Fruit fly (Drosophila melanogaster): Measurements from ENCODE around the gene CG31465.

The CG31465 gene

dm6 chr3R:21862137-21862850, 18.3 kb upstream of the CG31465 start (continued):
- TF ChIP-seq eyg (GFP tag; optimal IDR thresholded peaks at IDR 0.05) = no peak
- no peak for TF ChIP-seq lbe (GFP tag; optimal IDR thresholded peaks at IDR 0.05)
- TF ChIP-seq CG4328 (GFP tag; optimal IDR thresholded peaks at IDR 0.05) = peak; percentile 9
- no peak for TF ChIP-seq Oaz (GFP tag; IDR thresholded peaks at IDR 0.05)

dm6 chr3R:21862868-21863267, 17.7 kb upstream of the CG31465 start:
- TF ChIP-seq gsb-n (tag; optimal IDR thresholded peaks at IDR 0.05) = peak; percentile 34
- no peak for TF ChIP-seq chm (GFP tag; IDR thresholded peaks at IDR 0.05)
- TF ChIP-seq emc (GFP tag; optimal IDR thresholded peaks at IDR 0.05) = no peak
- TF ChIP-seq vvl (GFP tag; IDR thresholded peaks at IDR 0.05) = peak; percentile 36; the same call in 1 of the 2 replicates
- TF ChIP-seq CG11398 (GFP tag; optimal IDR thresholded peaks at IDR 0.05) = no peak
- TF ChIP-seq Mad (GFP tag; optimal IDR thresholded peaks at IDR 0.05) = no peak
- TF ChIP-seq CG1602 (GFP tag; optimal IDR thresholded peaks at IDR 0.05) = no peak
- no peak for TF ChIP-seq slbo (GFP tag; IDR thresholded peaks at IDR 0.05)
- no peak for TF ChIP-seq CG8765 (GFP tag; IDR thresholded peaks at IDR 0.05)
- TF ChIP-seq Eip74EF (GFP tag; optimal IDR thresholded peaks at IDR 0.05) = no peak
- TF ChIP-seq dm (GFP tag; optimal IDR thresholded peaks at IDR 0.05) = no peak
- no peak for TF ChIP-seq Trl (optimal IDR thresholded peaks at IDR 0.05)
- TF ChIP-seq Trl (GFP tag; optimal IDR thresholded peaks at IDR 0.05) = no peak
- TF ChIP-seq CG6813 (GFP tag; optimal IDR thresholded peaks at IDR 0.05) = no peak
- TF ChIP-seq sima (GFP tag; optimal IDR thresholded peaks at IDR 0.05) = no peak
- no peak for TF ChIP-seq klu (GFP tag; IDR thresholded peaks at IDR 0.05)
- peak; percentile 3 for TF ChIP-seq Sox100B (GFP tag; optimal IDR thresholded peaks at IDR 0.05)
- no peak for TF ChIP-seq Hand (GFP tag; optimal IDR thresholded peaks at IDR 0.05)
- TF ChIP-seq kah (GFP tag; optimal IDR thresholded peaks at IDR 0.05) = no peak
- peak; percentile 80 for TF ChIP-seq CG15073 (GFP tag; optimal IDR thresholded peaks at IDR 0.05)
- TF ChIP-seq tup (GFP tag; optimal IDR thresholded peaks at IDR 0.05) = no peak
- no peak for TF ChIP-seq CG9437 (GFP tag; optimal IDR thresholded peaks at IDR 0.05)
- TF ChIP-seq Sry-β (GFP tag; optimal IDR thresholded peaks at IDR 0.05) = no peak
- no peak for TF ChIP-seq lbe (GFP tag; optimal IDR thresholded peaks at IDR 0.05)
- TF ChIP-seq CG6765 (GFP tag; optimal IDR thresholded peaks at IDR 0.05) = no peak
- no peak for TF ChIP-seq sr (GFP tag; IDR thresholded peaks at IDR 0.05)
- no peak for TF ChIP-seq CG31388 (GFP tag; optimal IDR thresholded peaks at IDR 0.05)
- no peak for TF ChIP-seq CG12659 (GFP tag; optimal IDR thresholded peaks at IDR 0.05)
- TF ChIP-seq fru (optimal IDR thresholded peaks at IDR 0.05) = no peak
- TF ChIP-seq ATbp (GFP tag; optimal IDR thresholded peaks at IDR 0.05) = no peak
- peak; percentile 6; the same call in 1 of the 3 replicates for TF ChIP-seq CG2199 (GFP tag; IDR thresholded peaks at IDR 0.05)
- no peak for TF ChIP-seq CG15011 (GFP tag; optimal IDR thresholded peaks at IDR 0.05)
- no peak for TF ChIP-seq gfzf (GFP tag; optimal IDR thresholded peaks at IDR 0.05)
- no peak for TF ChIP-seq CG31441 (GFP tag; IDR thresholded peaks at IDR 0.05)
- no peak for TF ChIP-seq gem (tag; optimal IDR thresholded peaks at IDR 0.05)
- no peak for TF ChIP-seq CTCF (GFP tag; optimal IDR thresholded peaks at IDR 0.05)
- TF ChIP-seq CG10462 (GFP tag; optimal IDR thresholded peaks at IDR 0.05) = no peak
- no peak for TF ChIP-seq CG18599 (GFP tag; optimal IDR thresholded peaks at IDR 0.05)
- no peak for TF ChIP-seq sob (GFP tag; IDR thresholded peaks at IDR 0.05)
- no peak for TF ChIP-seq gcm (GFP tag; optimal IDR thresholded peaks at IDR 0.05)
- TF ChIP-seq Dip3 (GFP tag; optimal IDR thresholded peaks at IDR 0.05) = no peak
- TF ChIP-seq CG8290 (GFP tag; optimal IDR thresholded peaks at IDR 0.05) = no peak
- TF ChIP-seq CG8290 (tag; optimal IDR thresholded peaks at IDR 0.05) = no peak
- peak; percentile 7 for TF ChIP-seq CG11504 (tag; optimal IDR thresholded peaks at IDR 0.05)
- no peak for TF ChIP-seq CG9609 (GFP tag; optimal IDR thresholded peaks at IDR 0.05)
- TF ChIP-seq Spps (tag; optimal IDR thresholded peaks at IDR 0.05) = no peak
- no peak for TF ChIP-seq CG43689 (GFP tag; IDR thresholded peaks at IDR 0.05)
- TF ChIP-seq Xrp1 (GFP tag; IDR thresholded peaks at IDR 0.05) = no peak
